Fruit fly (Drosophila melanogaster) whole organism, prepupa: ENCODE measurements around the gene Enoph.
A peak's percentile ranks its signal among the peaks of the same experiment; 100 is the strongest.

ENCODE experiments used
- CG10631 ChIP-seq: fragments of 200-800 bp; sonication (Bioruptor generic); optimal IDR thresholded peaks from 2 replicates; lab custom pipeline; 2016; ENCODE audit warnings: missing biosample characterization, missing genetic modification characterization
- CG10669 ChIP-seq: fragments of 200-800 bp; sonication (Bioruptor generic); optimal IDR thresholded peaks from 3 replicates; lab custom pipeline; 2018; ENCODE audit warnings: missing biosample characterization, mild to moderate bottlenecking, missing genetic modification characterization, moderate library complexity
- CG11294 ChIP-seq: fragments of 200-800 bp; sonication (Bioruptor generic); IDR thresholded peaks from 2 replicates; pipeline ENCODE4 v1.3.6; 2022; ENCODE audit warnings: missing biosample characterization, missing genetic modification characterization
- CG11762 ChIP-seq: fragments of 200-800 bp; sonication (Bioruptor generic); optimal IDR thresholded peaks from 3 replicates; lab custom pipeline; 2016; ENCODE audit warnings: missing biosample characterization, missing genetic modification characterization; ENCODE audit not compliant: insufficient read depth
- CG11902 ChIP-seq: fragments of 200-800 bp; sonication (Bioruptor generic); optimal IDR thresholded peaks from 3 replicates; lab custom pipeline; 2016; ENCODE audit warnings: missing biosample characterization, missing genetic modification characterization
- CG15336 ChIP-seq: fragments of 200-800 bp; sonication (Bioruptor generic); IDR thresholded peaks from 2 replicates; pipeline ENCODE4 v1.3.6; 2022; ENCODE audit warnings: missing biosample characterization, missing genetic modification characterization
- CG16779 ChIP-seq: fragments of 200-800 bp; sonication (Bioruptor generic); optimal IDR thresholded peaks from 3 replicates; lab custom pipeline; 2017; ENCODE audit warnings: missing biosample characterization, mild to moderate bottlenecking, missing genetic modification characterization
- CG3032 ChIP-seq: fragments of 200-800 bp; optimal IDR thresholded peaks from 2 replicates; lab custom pipeline; 2019; ENCODE audit warnings: missing biosample characterization, mild to moderate bottlenecking, missing genetic modification characterization, moderate library complexity
- CG31627 ChIP-seq: fragments of 200-800 bp; sonication (Bioruptor generic); optimal IDR thresholded peaks from 3 replicates; lab custom pipeline; 2016; ENCODE audit warnings: missing biosample characterization, missing genetic modification characterization
- CG32006 ChIP-seq: fragments of 200-800 bp; sonication (Bioruptor generic); optimal IDR thresholded peaks from 3 replicates; lab custom pipeline; 2017; ENCODE audit warnings: missing biosample characterization, mild to moderate bottlenecking, missing genetic modification characterization
- CG6276 ChIP-seq: fragments of 200-800 bp; sonication (Bioruptor generic); optimal IDR thresholded peaks from 2 replicates; lab custom pipeline; 2017; ENCODE audit warnings: missing biosample characterization, mild to moderate bottlenecking, missing genetic modification characterization
- CG6808 ChIP-seq: fragments of 200-800 bp; sonication (Bioruptor generic); optimal IDR thresholded peaks from 3 replicates; lab custom pipeline; 2017; ENCODE audit warnings: missing biosample characterization, missing genetic modification characterization, mild to moderate bottlenecking, moderate library complexity, missing genetic modification reagents
- CG6854 ChIP-seq: fragments of 200-800 bp; sonication (Bioruptor generic); optimal IDR thresholded peaks from 2 replicates; lab custom pipeline; 2017; ENCODE audit warnings: missing biosample characterization, mild to moderate bottlenecking, missing genetic modification characterization
- CG7368 ChIP-seq: fragments of 200-800 bp; sonication (Bioruptor generic); optimal IDR thresholded peaks from 3 replicates; lab custom pipeline; 2016; ENCODE audit warnings: missing biosample characterization, missing genetic modification characterization
- CG8119 ChIP-seq: fragments of 200-800 bp; sonication (Bioruptor generic); IDR thresholded peaks from 3 replicates; pipeline ENCODE4 v1.3.6; 2022; ENCODE audit warnings: missing biosample characterization, missing genetic modification characterization
- CG8319 ChIP-seq: fragments of 200-800 bp; sonication (Bioruptor generic); optimal IDR thresholded peaks from 3 replicates; lab custom pipeline; 2016; ENCODE audit warnings: missing biosample characterization, missing genetic modification characterization
- CG9139 ChIP-seq: fragments of 200-800 bp; sonication (Bioruptor generic); optimal IDR thresholded peaks from 3 replicates; lab custom pipeline; 2017; ENCODE audit warnings: missing biosample characterization, mild to moderate bottlenecking, missing genetic modification characterization
- Eip78C ChIP-seq: fragments of 200-800 bp; sonication (Bioruptor generic); peaks from one replicate; lab custom pipeline; 2016; ENCODE audit warnings: missing biosample characterization, missing genetic modification characterization
- Eip93F ChIP-seq: fragments of 200-800 bp; sonication (Bioruptor generic); optimal IDR thresholded peaks from 2 replicates; lab custom pipeline; 2016; ENCODE audit warnings: missing biosample characterization, mild to moderate bottlenecking, missing genetic modification characterization
- Ets21C ChIP-seq: fragments of 200-800 bp; sonication (Bioruptor generic); optimal IDR thresholded peaks from 3 replicates; lab custom pipeline; 2016; ENCODE audit warnings: missing biosample characterization, missing genetic modification characterization
- Ets96B ChIP-seq: fragments of 200-800 bp; optimal IDR thresholded peaks from 2 replicates; lab custom pipeline; 2019; ENCODE audit warnings: missing biosample characterization, mild to moderate bottlenecking, missing genetic modification characterization, moderate library complexity
- Hr38 ChIP-seq: sonication (Bioruptor generic); optimal IDR thresholded peaks from 2 replicates; lab custom pipeline; 2016; ENCODE audit warnings: missing biosample characterization, missing genetic modification characterization
- Hr39 ChIP-seq: fragments of 200-800 bp; sonication (Bioruptor generic); optimal IDR thresholded peaks from 2 replicates; lab custom pipeline; 2016; ENCODE audit warnings: missing biosample characterization, missing genetic modification characterization
- Lpt ChIP-seq: fragments of 200-800 bp; sonication (Bioruptor generic); optimal IDR thresholded peaks from 3 replicates; lab custom pipeline; 2016; ENCODE audit warnings: missing biosample characterization, missing genetic modification characterization
- Met ChIP-seq: fragments of 200-800 bp; sonication (Bioruptor generic); optimal IDR thresholded peaks from 3 replicates; lab custom pipeline; 2016; ENCODE audit warnings: missing biosample characterization, missing genetic modification characterization
- OdsH ChIP-seq: fragments of 200-800 bp; sonication (Bioruptor generic); optimal IDR thresholded peaks from 3 replicates; lab custom pipeline; 2016; ENCODE audit warnings: missing biosample characterization, missing genetic modification characterization
- Smox ChIP-seq: fragments of 200-800 bp; sonication (Bioruptor generic); optimal IDR thresholded peaks from 3 replicates; lab custom pipeline; 2016; ENCODE audit warnings: missing biosample characterization, missing genetic modification characterization
- Sox102F ChIP-seq: fragments of 200-800 bp; sonication (Bioruptor generic); optimal IDR thresholded peaks from 2 replicates; lab custom pipeline; 2016; ENCODE audit warnings: missing biosample characterization, mild to moderate bottlenecking, missing genetic modification characterization
- Sox14 ChIP-seq: fragments of 200-800 bp; sonication (Bioruptor generic); optimal IDR thresholded peaks from 3 replicates; lab custom pipeline; 2016; ENCODE audit warnings: missing biosample characterization, missing genetic modification characterization
- achi ChIP-seq: fragments of 200-800 bp; sonication (Bioruptor generic); optimal IDR thresholded peaks from 3 replicates; lab custom pipeline; 2016; ENCODE audit warnings: missing biosample characterization, missing genetic modification characterization
- acj6 ChIP-seq: fragments of 200-800 bp; sonication (Bioruptor generic); optimal IDR thresholded peaks from 3 replicates; lab custom pipeline; 2016; ENCODE audit warnings: missing biosample characterization, missing genetic modification characterization
- cyc ChIP-seq: fragments of 200-800 bp; sonication (Bioruptor generic); optimal IDR thresholded peaks from 3 replicates; lab custom pipeline; 2016; ENCODE audit warnings: missing biosample characterization, missing genetic modification characterization
- dac ChIP-seq: fragments of 200-800 bp; sonication (Bioruptor generic); optimal IDR thresholded peaks from 2 replicates; lab custom pipeline; 2017; ENCODE audit warnings: missing biosample characterization, mild to moderate bottlenecking, missing genetic modification characterization
- eg ChIP-seq: fragments of 200-800 bp; sonication (Bioruptor generic); IDR thresholded peaks from 3 replicates; pipeline ENCODE4 v1.3.6; 2022; ENCODE audit warnings: missing biosample characterization, missing genetic modification characterization
- esn ChIP-seq: fragments of 200-800 bp; sonication (Bioruptor generic); optimal IDR thresholded peaks from 2 replicates; lab custom pipeline; 2016; ENCODE audit warnings: missing biosample characterization, mild to moderate bottlenecking, missing genetic modification characterization, moderate library complexity
- fkh ChIP-seq: fragments of 200-800 bp; sonication (Bioruptor generic); optimal IDR thresholded peaks from 3 replicates; lab custom pipeline; 2017; ENCODE audit warnings: missing biosample characterization, mild to moderate bottlenecking, missing genetic modification characterization, moderate library complexity
- net ChIP-seq: fragments of 200-800 bp; sonication (Bioruptor generic); optimal IDR thresholded peaks from 3 replicates; lab custom pipeline; 2016; ENCODE audit warnings: missing biosample characterization, missing genetic modification characterization
- pdm3 ChIP-seq: fragments of 200-800 bp; sonication (Bioruptor generic); optimal IDR thresholded peaks from 3 replicates; lab custom pipeline; 2016; ENCODE audit warnings: missing biosample characterization, missing genetic modification characterization
- salr ChIP-seq, 2 experiments: fragments of 200-800 bp; sonication (Bioruptor generic); optimal IDR thresholded peaks; 3 replicates each; lab custom pipeline; 2016 to 2018; ENCODE audit warnings: missing biosample characterization in 2 of 2, missing genetic modification characterization in 2 of 2, mild to moderate bottlenecking in 1 of 2
- spab ChIP-seq: fragments of 200-800 bp; sonication (Bioruptor generic); optimal IDR thresholded peaks from 2 replicates; lab custom pipeline; 2017; ENCODE audit warnings: missing biosample characterization, mild to moderate bottlenecking, missing genetic modification characterization, missing genetic modification reagents
- ss ChIP-seq, 2 experiments: fragments of 200-800 bp; sonication (Bioruptor generic); optimal IDR thresholded peaks; 2 replicates in 1 of 2; 3 replicates in 1 of 2; lab custom pipeline; 2017 to 2018; ENCODE audit warnings: mild to moderate bottlenecking in 2 of 2, missing biosample characterization in 2 of 2, missing genetic modification characterization in 2 of 2, moderate library complexity in 1 of 2
- svp ChIP-seq: fragments of 200-800 bp; sonication (Bioruptor generic); peaks from one replicate; lab custom pipeline; 2016; ENCODE audit warnings: missing biosample characterization, missing genetic modification characterization
- topi ChIP-seq: fragments of 200-800 bp; sonication (Bioruptor generic); optimal IDR thresholded peaks from 3 replicates; lab custom pipeline; 2016; ENCODE audit warnings: missing biosample characterization, missing genetic modification characterization
- vri ChIP-seq: fragments of 200-800 bp; sonication (Bioruptor generic); optimal IDR thresholded peaks from 3 replicates; lab custom pipeline; 2016; ENCODE audit warnings: missing biosample characterization, mild to moderate bottlenecking, missing genetic modification characterization

Enoph gene

dm6 chr3R:5263311-5264250, 7.1 kb upstream of the Enoph start (continued):
- TF ChIP-seq Lpt (GFP tag; lab: Kevin White, UChicago): no peak
- TF ChIP-seq CG6854 (GFP tag; lab: Kevin White, UChicago): no peak
- TF ChIP-seq net (GFP tag; lab: Kevin White, UChicago): peak; percentile 45
- TF ChIP-seq Smox: no peak
- no peak; the same call in 1 of the 2 replicates for TF ChIP-seq CG11294 (GFP tag; lab: Robert Waterston, UW)
- TF ChIP-seq svp: peak; percentile 76
- peak; percentile 27 for TF ChIP-seq CG7368 (GFP tag; lab: Kevin White, UChicago)
- no peak for TF ChIP-seq Ets21C
- TF ChIP-seq Sox102F (GFP tag; lab: Kevin White, UChicago): peak; percentile 15
- peak; percentile 11 for TF ChIP-seq CG11902
- TF ChIP-seq CG10631 (GFP tag; lab: Kevin White, UChicago): peak; percentile 64
- TF ChIP-seq Eip93F (GFP tag; lab: Kevin White, UChicago): no peak
- peak; percentile 37 for TF ChIP-seq CG11762 (GFP tag; lab: Kevin White, UChicago)
- no peak for TF ChIP-seq Sox14
- TF ChIP-seq CG15336 (GFP tag; lab: Robert Waterston, UW): no peak; the same call in none of the 2 replicates
- peak; percentile 81 for TF ChIP-seq CG3032
- TF ChIP-seq fkh (GFP tag; lab: Kevin White, UChicago): peak; percentile 53
- TF ChIP-seq CG32006: peak; percentile 83
- TF ChIP-seq topi (GFP tag; lab: Kevin White, UChicago): peak; percentile 26
- no peak for TF ChIP-seq CG31627
- peak; percentile 65 for TF ChIP-seq CG10669 (GFP tag; lab: Kevin White, UChicago)

dm6 chr3R:5262592-5262991, 6.1 kb upstream of the Enoph start, which contains the start of gene Tim17a2:
TSS of gene Tim17a2 (minus strand) at chr3R:5262692.
- TF ChIP-seq fkh (GFP tag; lab: Kevin White, UChicago) (no peak), Ets96B (tag; lab: Kevin White, UChicago) (no peak), esn (GFP tag; lab: Kevin White, UChicago) (no peak), achi (no peak), CG9139 (GFP tag; lab: Kevin White, UChicago) (no peak), cyc (no peak), CG3032 (no peak), dac (GFP tag; lab: Kevin White, UChicago) (no peak), Eip93F (GFP tag; lab: Kevin White, UChicago) (no peak), eg (GFP tag; lab: Robert Waterston, UW) (no peak), CG8119 (GFP tag; lab: Robert Waterston, UW) (no peak), OdsH (no peak), Hr39 (GFP tag; lab: Kevin White, UChicago) (no peak), salr (GFP tag; optimal IDR thresholded peaks at IDR 0.05; lab: Kevin White, UChicago) (no peak), Ets21C (no peak), acj6 (GFP tag; lab: Kevin White, UChicago) (no peak), CG6808 (GFP tag; lab: Kevin White, UChicago) (no peak)

dm6 chr3R:5261996-5262535, 5.6 kb upstream of the Enoph start:
- no peak for TF ChIP-seq Eip93F (GFP tag; lab: Kevin White, UChicago)
- TF ChIP-seq svp: peak; percentile 45
- no peak for TF ChIP-seq Met (GFP tag; lab: Kevin White, UChicago)
- no peak for TF ChIP-seq esn (GFP tag; lab: Kevin White, UChicago)
- TF ChIP-seq ss (GFP tag; optimal IDR thresholded peaks at IDR 0.05; lab: Kevin White, UChicago): no peak
- TF ChIP-seq CG10631 (GFP tag; lab: Kevin White, UChicago): no peak
- TF ChIP-seq OdsH: no peak
- TF ChIP-seq CG16779 (tag; lab: Kevin White, UChicago): no peak
- TF ChIP-seq spab: no peak
- no peak for TF ChIP-seq Hr38 (GFP tag; lab: Kevin White, UChicago)
- no peak for TF ChIP-seq Sox102F (GFP tag; lab: Kevin White, UChicago)
- peak; percentile 64 for TF ChIP-seq vri (GFP tag; lab: Kevin White, UChicago)
- no peak for TF ChIP-seq CG6854 (GFP tag; lab: Kevin White, UChicago)
- peak; percentile 30 for TF ChIP-seq Eip78C (GFP tag; lab: Kevin White, UChicago)
- peak; percentile 8 for TF ChIP-seq fkh (GFP tag; lab: Kevin White, UChicago)
- TF ChIP-seq dac (GFP tag; lab: Kevin White, UChicago): no peak
- no peak for TF ChIP-seq Sox14
- TF ChIP-seq CG3032: no peak
- TF ChIP-seq eg (GFP tag; lab: Robert Waterston, UW): no peak
- TF ChIP-seq pdm3 (GFP tag; lab: Kevin White, UChicago): no peak
- TF ChIP-seq Hr39 (GFP tag; lab: Kevin White, UChicago): no peak
- no peak for TF ChIP-seq CG8319 (GFP tag; lab: Kevin White, UChicago)
- TF ChIP-seq cyc: no peak
- no peak for TF ChIP-seq CG6276 (GFP tag; lab: Kevin White, UChicago)
